Worm (Caenorhabditis elegans): ENCODE results near the gene fbxa-64.

Gene fbxa-64

DNA sequence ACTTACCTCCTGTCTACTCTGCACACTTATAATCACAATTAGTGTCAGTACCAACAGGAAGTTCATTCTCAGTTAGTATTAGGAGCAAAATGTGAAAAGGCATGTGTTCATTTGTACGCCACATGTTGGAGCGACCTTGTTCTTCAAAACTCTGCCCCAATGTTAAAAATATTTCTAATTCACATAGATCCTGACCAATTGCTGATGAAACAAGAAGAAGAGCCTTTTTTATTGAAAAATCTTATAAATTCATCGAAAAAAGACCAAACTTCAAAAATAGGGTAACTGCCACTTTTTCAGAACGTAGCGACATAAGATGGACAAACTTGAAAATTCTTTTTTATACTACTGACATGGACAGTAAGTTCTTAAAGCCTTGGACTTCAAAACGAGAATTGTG is 11.8 kb downstream of the fbxa-64 start, which contains the start of gene T28A11.17:
Gene T28A11.17 (minus strand): TSS at position 101 of the 400 bp plus-strand sequence.
- TF ChIP-seq F16B12.6 (tag; optimal IDR thresholded peaks at IDR 0.05) (no peak), hlh-4 (tag; optimal IDR thresholded peaks at IDR 0.05) (no peak), unc-130 (tag; optimal IDR thresholded peaks at IDR 0.05) (no peak)

DNA sequence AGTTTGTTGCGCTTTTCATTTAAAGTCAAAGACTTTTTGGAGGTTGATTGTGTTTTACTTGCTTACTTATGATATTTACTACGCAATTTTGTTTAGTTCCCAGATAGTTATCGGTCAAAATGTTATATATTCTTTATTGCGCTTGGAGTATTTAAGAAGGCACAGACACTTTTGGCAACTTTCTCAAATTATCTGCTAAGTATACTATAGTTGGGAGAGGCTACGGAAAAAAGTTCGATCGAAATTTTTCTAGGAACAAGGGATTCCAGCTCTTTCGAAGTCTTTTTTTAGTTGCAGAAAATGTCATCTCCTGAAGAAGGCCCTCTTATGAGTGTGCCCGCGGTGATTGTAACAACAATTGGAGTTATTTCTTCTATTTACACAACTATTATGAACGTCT is 17.9 kb downstream of the fbxa-64 start, which contains the start of gene srbc-5:
Gene srbc-5 (plus strand): TSS at position 301 of the 400 bp plus-strand sequence.
- TF ChIP-seq nhr-28 (tag; optimal IDR thresholded peaks at IDR 0.05) (no peak), nhr-47 (tag; optimal IDR thresholded peaks at IDR 0.05) (no peak), nhr-19 (GFP tag; conservative IDR thresholded peaks at IDR 0.05) (no peak), nhr-84 (tag; optimal IDR thresholded peaks at IDR 0.05) (no peak), nhr-11 (tag; optimal IDR thresholded peaks at IDR 0.05) (no peak), vab-15 (tag; optimal IDR thresholded peaks at IDR 0.05) (no peak), fkh-10 (GFP tag; optimal IDR thresholded peaks at IDR 0.05) (no peak), unc-98 (GFP tag; IDR thresholded peaks at IDR 0.05) (no peak), efl-1 (optimal IDR thresholded peaks at IDR 0.05) (no peak), efl-1 (GFP tag; optimal IDR thresholded peaks at IDR 0.05 in 1 of 2) (no peak), nhr-76 (tag; optimal IDR thresholded peaks at IDR 0.05) (no peak), blmp-1 (tag; optimal IDR thresholded peaks at IDR 0.05) (no peak), aly-2 (tag; optimal IDR thresholded peaks at IDR 0.05) (no peak), unc-130 (tag; optimal IDR thresholded peaks at IDR 0.05) (no peak), xbp-1 (tag; optimal IDR thresholded peaks at IDR 0.05) (no peak), efl-3 (GFP tag; optimal IDR thresholded peaks at IDR 0.05) (no peak), tbx-2 (tag; optimal IDR thresholded peaks at IDR 0.05) (no peak)

DNA sequence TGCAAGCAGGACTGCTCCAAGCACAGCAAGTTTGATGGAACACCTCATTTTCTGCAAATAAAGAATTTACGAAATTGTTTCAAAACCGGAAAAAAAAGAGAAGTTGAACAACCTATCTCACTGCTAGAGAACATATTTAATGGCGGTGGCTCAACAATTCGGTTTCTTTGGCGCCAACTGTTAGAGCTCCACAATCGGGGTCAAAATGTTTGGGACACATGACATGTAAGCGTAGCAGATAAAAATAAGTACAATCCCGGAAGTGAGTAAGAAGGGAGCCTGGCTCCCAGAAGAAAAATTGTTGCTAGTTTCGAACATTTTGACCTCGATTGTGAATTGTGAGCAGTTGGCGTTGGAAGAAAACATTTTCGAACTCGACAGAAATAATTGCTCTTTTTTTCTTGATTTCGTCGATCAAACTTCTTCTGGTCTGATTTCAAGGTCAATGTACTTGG is 18.8 kb downstream of the fbxa-64 start, which contains the start of gene T28A11.16:
Gene T28A11.16 (minus strand): TSS at position 51 of the 455 bp plus-strand sequence.
- no peak for TF ChIP-seq mab-9 (GFP tag; IDR thresholded peaks at IDR 0.05)
- TF ChIP-seq rnt-1 (tag; optimal IDR thresholded peaks at IDR 0.05), result peak; percentile 72
- TF ChIP-seq lir-3 (tag; optimal IDR thresholded peaks at IDR 0.05; ENCODE audit: poor library complexity), result no peak
- peak; percentile 37 for TF ChIP-seq mef-2 (tag; optimal IDR thresholded peaks at IDR 0.05)
- no peak for TF ChIP-seq F16B12.6 (tag; optimal IDR thresholded peaks at IDR 0.05)
- TF ChIP-seq ets-5 (GFP tag; IDR thresholded peaks at IDR 0.05), result no peak
- no peak for TF ChIP-seq sup-37 (GFP tag; optimal IDR thresholded peaks at IDR 0.05)
- no peak for TF ChIP-seq snu-23 (GFP tag; optimal IDR thresholded peaks at IDR 0.05)
- TF ChIP-seq pax-3 (tag; optimal IDR thresholded peaks at IDR 0.05), result no peak
- TF ChIP-seq mdl-1 (tag; optimal IDR thresholded peaks at IDR 0.05), result no peak
- TF ChIP-seq nhr-28 (tag; optimal IDR thresholded peaks at IDR 0.05), result no peak
- TF ChIP-seq C16A3.4 (tag; optimal IDR thresholded peaks at IDR 0.05), result no peak
- TF ChIP-seq ceh-82 (tag; optimal IDR thresholded peaks at IDR 0.05), result no peak
- TF ChIP-seq lin-39 (tag; optimal IDR thresholded peaks at IDR 0.05), result peak; percentile 17
- TF ChIP-seq lsy-2 (tag; optimal IDR thresholded peaks at IDR 0.05), result no peak
- TF ChIP-seq nhr-12 (tag; optimal IDR thresholded peaks at IDR 0.05), result no peak
- 0 out of 2 replicates have a peak, but pooled peaks have one; percentile 19 for TF ChIP-seq nhr-19 (GFP tag; conservative IDR thresholded peaks at IDR 0.05)
- no peak for TF ChIP-seq alr-1 (tag; optimal IDR thresholded peaks at IDR 0.05; ENCODE audit: borderline replicate concordance)

DNA sequence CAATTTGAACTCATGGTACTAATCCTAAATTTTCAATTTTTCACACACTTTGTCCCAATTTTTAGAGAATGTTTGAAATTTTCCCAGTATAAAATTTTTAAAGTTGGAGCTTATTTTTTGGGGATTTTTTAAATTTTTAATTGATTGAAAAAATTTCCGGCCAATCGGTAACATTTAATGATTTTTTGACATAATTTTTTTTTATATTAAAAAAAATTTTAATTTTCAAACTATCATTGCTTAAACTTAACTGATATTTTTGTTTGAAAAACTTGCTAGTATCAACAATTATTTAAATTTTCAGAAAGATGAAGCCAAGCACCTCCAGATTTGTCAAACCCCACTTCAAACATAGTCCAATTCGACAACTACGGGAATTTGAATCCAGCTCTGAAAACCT is 20.7 kb downstream of the fbxa-64 start, which contains the start of gene T28A11.22:
Gene T28A11.22 (plus strand): TSS at position 301 of the 400 bp plus-strand sequence.
- no peak for TF ChIP-seq nhr-237 (tag; optimal IDR thresholded peaks at IDR 0.05)
- no peak for TF ChIP-seq aly-2 (tag; optimal IDR thresholded peaks at IDR 0.05)
- no peak for TF ChIP-seq rnt-1 (tag; optimal IDR thresholded peaks at IDR 0.05)
- TF ChIP-seq F16B12.6 (tag; optimal IDR thresholded peaks at IDR 0.05), result no peak
- no peak for TF ChIP-seq zip-4 (GFP tag; optimal IDR thresholded peaks at IDR 0.05)

All from whole organism, L1 larva.